Worm (Caenorhabditis elegans) whole organism, mixed stage, embryonic: ENCODE measurements around the gene hlh-15.

Experiments used
- elt-1 ChIP-seq: sonication (generic microtip); optimal IDR thresholded peaks from 2 replicates; lab custom pipeline; 2017; ENCODE audit warnings: missing genetic modification characterization, mild to moderate bottlenecking, missing compliant biosample characterization, antibody characterized with exemption, moderate library complexity, borderline replicate concordance; ENCODE audit not compliant: insufficient read depth
- nhr-2 ChIP-seq: fragments of 150-350 bp; optimal IDR thresholded peaks from 2 replicates; lab custom pipeline; 2014; ENCODE audit warnings: missing biosample characterization, missing genetic modification characterization
- sptf-1 ChIP-seq: sonication (generic microtip); optimal IDR thresholded peaks from 2 replicates; lab custom pipeline; 2017; ENCODE audit warnings: mild to moderate bottlenecking, missing genetic modification characterization, moderate library complexity, missing compliant biosample characterization

- TF ChIP-seq elt-1 (tag; lab: Kevin White, UChicago), result no peak
- TF ChIP-seq nhr-2 (tag; lab: Kevin White, UChicago), result no peak
- TF ChIP-seq sptf-1 (tag; lab: Kevin White, UChicago), result no peak
These were observed 48.4 kb downstream of the hlh-15 start for ce11 chrX:2364703-2365299.
